Fruit fly (Drosophila melanogaster): ENCODE data around the gene mRpS10.

dm6 chr3R:15242186-15243045 is 13.0 kb downstream of the mRpS10 start, which contains the start of the genes tefu and Hsc70-4:
- no peak for TF ChIP-seq Ets96B (tag; optimal IDR thresholded peaks at IDR 0.05)
- TF ChIP-seq CG8119 (GFP tag; IDR thresholded peaks at IDR 0.05): peak; percentile 53

Data from whole organism, prepupa.